Worm (Caenorhabditis elegans): Measurements from ENCODE around the gene mab-10.

The mab-10 gene

DNA sequence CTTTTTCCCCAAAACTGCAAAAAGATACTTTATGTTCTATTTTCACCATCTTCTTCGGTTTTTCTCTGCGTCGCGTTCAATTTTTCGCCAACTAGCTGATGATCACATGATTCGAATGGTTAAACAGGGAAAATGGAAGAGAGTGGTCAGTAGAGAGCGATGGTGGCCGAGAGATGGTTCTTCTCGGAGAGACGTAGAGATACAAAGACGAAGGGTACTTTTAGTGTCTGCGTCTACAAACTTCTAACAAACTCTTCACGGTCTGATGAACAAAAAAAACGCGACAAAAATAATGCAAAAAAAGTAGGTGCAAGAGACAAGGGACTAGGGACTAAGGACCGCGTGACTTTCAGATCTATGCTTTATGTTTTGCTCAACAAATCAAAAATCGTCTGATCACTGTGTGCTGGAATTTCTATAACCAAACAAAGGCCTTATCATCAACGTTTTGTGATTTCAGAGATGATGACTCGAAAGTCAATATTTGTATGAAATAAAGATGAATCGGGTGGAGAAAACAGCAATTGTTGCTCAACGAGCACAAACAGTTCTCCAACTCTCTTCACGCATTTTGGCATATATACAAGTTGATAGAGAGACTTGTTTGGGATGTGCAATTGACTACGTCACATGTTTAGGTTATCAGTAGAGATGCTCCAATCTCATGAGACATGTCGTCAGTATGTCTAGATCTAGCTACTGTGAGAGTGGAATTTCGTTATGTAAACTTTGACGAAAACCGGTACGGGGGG, 24.3 kb downstream of the mab-10 start (continued):
- TF ChIP-seq nhr-20 (tag; optimal IDR thresholded peaks at IDR 0.05) (peak; percentile 97), tlp-1 (tag; optimal IDR thresholded peaks at IDR 0.05) (no peak), nhr-28 (tag; optimal IDR thresholded peaks at IDR 0.05) (peak; percentile 45), unc-86 (tag; optimal IDR thresholded peaks at IDR 0.05) (peak; percentile 96), lin-35 (GFP tag; optimal IDR thresholded peaks at IDR 0.05) (peak; percentile 82 to 89), fkh-10 (GFP tag; optimal IDR thresholded peaks at IDR 0.05) (peak; percentile 81), nhr-12 (tag; optimal IDR thresholded peaks at IDR 0.05) (no peak), skn-1 (tag; optimal IDR thresholded peaks at IDR 0.05) (peak; percentile 96), pag-3 (tag; optimal IDR thresholded peaks at IDR 0.05; ENCODE audit: borderline replicate concordance, insufficient read depth) (no peak), snu-23 (GFP tag; optimal IDR thresholded peaks at IDR 0.05) (peak; percentile 97), nhr-77 (tag; optimal IDR thresholded peaks at IDR 0.05) (peak; percentile 89), zag-1 (tag; optimal IDR thresholded peaks at IDR 0.05) (peak; percentile 63), nhr-90 (tag; optimal IDR thresholded peaks at IDR 0.05; ENCODE audit: poor library complexity) (peak; percentile 95), ets-5 (GFP tag; IDR thresholded peaks at IDR 0.05) (no peak), ztf-4 (tag; optimal IDR thresholded peaks at IDR 0.05) (peak; percentile 95), nhr-47 (tag; optimal IDR thresholded peaks at IDR 0.05) (peak; percentile 97), unc-62 (GFP tag; optimal IDR thresholded peaks at IDR 0.05) (no peak), unc-98 (GFP tag; IDR thresholded peaks at IDR 0.05) (no peak), efl-1 (optimal IDR thresholded peaks at IDR 0.05) (peak; percentile 87 to 91), efl-1 (GFP tag; optimal IDR thresholded peaks at IDR 0.05 in 1 of 2) (peak; percentile 60 to 97), unc-30 (tag; optimal IDR thresholded peaks at IDR 0.05) (no peak), lin-15B (tag; optimal IDR thresholded peaks at IDR 0.05) (no peak), xbp-1 (tag; optimal IDR thresholded peaks at IDR 0.05) (peak; percentile 90), unc-130 (tag; optimal IDR thresholded peaks at IDR 0.05) (peak; percentile 95), nhr-11 (tag; optimal IDR thresholded peaks at IDR 0.05) (peak; percentile 99), isw-1 (GFP tag; IDR thresholded peaks at IDR 0.05) (peak; percentile 80), F16B12.6 (tag; optimal IDR thresholded peaks at IDR 0.05) (peak; percentile 49), sptf-1 (tag; optimal IDR thresholded peaks at IDR 0.05) (no peak), sox-4 (tag; optimal IDR thresholded peaks at IDR 0.05) (peak; percentile 72), nhr-237 (tag; optimal IDR thresholded peaks at IDR 0.05) (peak; percentile 92), mef-2 (tag; optimal IDR thresholded peaks at IDR 0.05) (peak; percentile 94), aly-2 (tag; optimal IDR thresholded peaks at IDR 0.05) (peak; percentile 97), C04F5.9 (tag; optimal IDR thresholded peaks at IDR 0.05) (peak; percentile 82), pqm-1 (tag; optimal IDR thresholded peaks at IDR 0.05) (no peak), elt-3 (tag; optimal IDR thresholded peaks at IDR 0.05) (peak in 3 of 6 experiments; percentile 26 to 97 (median 96)), pax-3 (tag; optimal IDR thresholded peaks at IDR 0.05) (peak; percentile 88), lsy-2 (tag; optimal IDR thresholded peaks at IDR 0.05) (peak; percentile 92 to 96), sup-37 (GFP tag; optimal IDR thresholded peaks at IDR 0.05) (peak; percentile 55), ceh-88 (GFP tag; IDR thresholded peaks at IDR 0.05) (peak; percentile 76), mep-1 (tag; optimal IDR thresholded peaks at IDR 0.05) (peak; percentile 99), nhr-19 (GFP tag; conservative IDR thresholded peaks at IDR 0.05) (peak; percentile 94), rnt-1 (tag; optimal IDR thresholded peaks at IDR 0.05) (peak; percentile 88), fkh-8 (tag; optimal IDR thresholded peaks at IDR 0.05) (peak; percentile 95), nhr-76 (tag; optimal IDR thresholded peaks at IDR 0.05) (no peak)

All from whole organism, L1 larva.